Worm (Caenorhabditis elegans) whole organism, L3 larva: Measurements from ENCODE around the gene E02A10.3.

Source experiments
- ceh-82 ChIP-seq: fragments of 150-350 bp; optimal IDR thresholded peaks from 2 replicates; lab custom pipeline; 2014; ENCODE audit warnings: missing biosample characterization, missing genetic modification characterization
- ceh-9 ChIP-seq: sonication (generic microtip); optimal IDR thresholded peaks from 2 replicates; lab custom pipeline; 2018; ENCODE audit warnings: missing biosample characterization, missing genetic modification characterization
- elt-3 ChIP-seq, 3 experiments: fragments of 150-350 bp in 1 of 3; sonication (generic microtip) in 2 of 3; optimal IDR thresholded peaks; 2 replicates in 2 of 3; 4 replicates in 1 of 3; lab custom pipeline; 2014 to 2017; ENCODE audit warnings: missing biosample characterization in 3 of 3, missing genetic modification characterization in 3 of 3
- jun-1 ChIP-seq: fragments of 150-350 bp; optimal IDR thresholded peaks from 2 replicates; lab custom pipeline; 2014; ENCODE audit warnings: missing biosample characterization, missing genetic modification reagents, missing genetic modification characterization
- lin-39 ChIP-seq: fragments of 150-350 bp; optimal IDR thresholded peaks from 2 replicates; lab custom pipeline; 2018; ENCODE audit warnings: missing biosample characterization, missing genetic modification reagents, missing genetic modification characterization
- mdl-1 ChIP-seq: fragments of 150-350 bp; optimal IDR thresholded peaks from 2 replicates; lab custom pipeline; 2014; ENCODE audit warnings: missing biosample characterization, missing genetic modification characterization
- nfya-1 ChIP-seq: sonication (generic microtip); optimal IDR thresholded peaks from 2 replicates; lab custom pipeline; 2017; ENCODE audit warnings: missing genetic modification characterization, mild to moderate bottlenecking, missing compliant biosample characterization, antibody characterized with exemption, moderate library complexity; ENCODE audit not compliant: insufficient read depth
- nhr-76 ChIP-seq: fragments of 150-350 bp; sonication (generic microtip); optimal IDR thresholded peaks from 5 replicates; lab custom pipeline; 2014; ENCODE audit warnings: missing biosample characterization, missing genetic modification characterization
- nhr-77 ChIP-seq: fragments of 150-350 bp; optimal IDR thresholded peaks from 2 replicates; lab custom pipeline; 2014; ENCODE audit warnings: missing biosample characterization, missing genetic modification characterization
- pqm-1 ChIP-seq: fragments of 150-350 bp; optimal IDR thresholded peaks from 2 replicates; lab custom pipeline; 2017; ENCODE audit warnings: missing biosample characterization, missing genetic modification characterization, inconsistent platforms
- snpc-4 ChIP-seq: fragments of 150-350 bp; optimal IDR thresholded peaks from 2 replicates; lab custom pipeline; 2014; ENCODE audit warnings: missing biosample characterization, missing genetic modification characterization
- tbx-2 ChIP-seq: sonication (generic microtip); optimal IDR thresholded peaks from 2 replicates; lab custom pipeline; 2016; ENCODE audit warnings: mild to moderate bottlenecking, missing genetic modification characterization, missing compliant biosample characterization
- unc-62 ChIP-seq: fragments of 150-350 bp; sonication (generic microtip); optimal IDR thresholded peaks from 4 replicates; lab custom pipeline; 2014; ENCODE audit warnings: missing biosample characterization, missing genetic modification reagents, missing genetic modification characterization

ce11 chrV:12632048-12632447 lies 52.6 kb downstream of the E02A10.3 start, which contains the start of gene srx-113:
- TF ChIP-seq nfya-1 (tag; lab: Kevin White, UChicago) (no peak), jun-1 (tag; lab: Kevin White, UChicago) (no peak), nhr-76 (tag; lab: Kevin White, UChicago) (no peak), nhr-77 (no peak), lin-39 (tag; lab: Kevin White, UChicago) (no peak), mdl-1 (tag; lab: Kevin White, UChicago) (no peak), tbx-2 (tag; lab: Kevin White, UChicago) (no peak), unc-62 (GFP tag; lab: Kevin White, UChicago) (no peak), elt-3 (tag; optimal IDR thresholded peaks at IDR 0.05; lab: Kevin White, UChicago) (no peak), ceh-9 (no peak), pqm-1 (tag; lab: Kevin White, UChicago) (no peak), snpc-4 (tag; lab: Kevin White, UChicago) (no peak), ceh-82 (tag; lab: Kevin White, UChicago) (no peak)
